Fruit fly (Drosophila melanogaster) whole organism, wandering third instar larva: ENCODE data around the gene GatA.
A peak's percentile ranks its signal among the peaks of the same experiment; 100 is the strongest.

ENCODE experiments used
- CG32264 ChIP-seq: fragments of 200-800 bp; sonication (Bioruptor generic); optimal IDR thresholded peaks from 2 replicates; lab custom pipeline; 2016; ENCODE audit warnings: missing biosample characterization, missing genetic modification characterization
- CrebA ChIP-seq: fragments of 200-800 bp; sonication (Bioruptor generic); optimal IDR thresholded peaks from 2 replicates; lab custom pipeline; 2016; ENCODE audit warnings: missing biosample characterization, mild to moderate bottlenecking, missing genetic modification characterization, borderline replicate concordance
- Dif ChIP-seq: fragments of 200-275, 200-300 bp; sonication (Bioruptor generic); optimal IDR thresholded peaks from 2 replicates; lab custom pipeline; 2018; ENCODE audit warnings: missing biosample characterization, missing genetic modification characterization; ENCODE audit not compliant: partially characterized antibody
- GATAd ChIP-seq: sonication (Bioruptor generic); optimal IDR thresholded peaks from 2 replicates; lab custom pipeline; 2016; ENCODE audit warnings: missing biosample characterization, missing genetic modification characterization
- HLH106 ChIP-seq: fragments of 200-800 bp; optimal IDR thresholded peaks from 3 replicates; lab custom pipeline; 2019; ENCODE audit warnings: missing biosample characterization, mild to moderate bottlenecking, missing genetic modification characterization, moderate library complexity
- Hnf4 ChIP-seq: fragments of 200-800 bp; sonication (Bioruptor generic); optimal IDR thresholded peaks from 2 replicates; lab custom pipeline; 2016; ENCODE audit warnings: missing biosample characterization, mild to moderate bottlenecking, missing genetic modification characterization
- Hr78 ChIP-seq: fragments of >200 bp; optimal IDR thresholded peaks from 2 replicates; lab custom pipeline; 2017; ENCODE audit warnings: missing biosample characterization, missing genetic modification characterization
- Jra ChIP-seq: sonication (Bioruptor generic); optimal IDR thresholded peaks from 2 replicates; lab custom pipeline; 2016; ENCODE audit warnings: missing biosample characterization, missing genetic modification characterization
- Myc ChIP-seq: fragments of >200 bp; optimal IDR thresholded peaks from 2 replicates; lab custom pipeline; 2017
- N ChIP-seq: fragments of >200 bp; optimal IDR thresholded peaks from 2 replicates; lab custom pipeline; 2018; ENCODE audit warnings: missing biosample characterization, missing external identifiers, missing genetic modification characterization
- Rel ChIP-seq, 2 experiments: fragments of 200-800 bp; sonication (Bioruptor generic) in 1 of 2; optimal IDR thresholded peaks; 2 replicates in 1 of 2; 3 replicates in 1 of 2; lab custom pipeline; 2016 to 2019; ENCODE audit warnings: mild to moderate bottlenecking in 2 of 2, missing biosample characterization in 2 of 2, missing genetic modification characterization in 2 of 2, moderate library complexity in 1 of 2
- Sp1 ChIP-seq: fragments of 200-800 bp; sonication (Bioruptor generic); optimal IDR thresholded peaks from 3 replicates; lab custom pipeline; 2019; ENCODE audit warnings: missing biosample characterization, mild to moderate bottlenecking, missing genetic modification characterization, moderate library complexity
- Vsx2 ChIP-seq: fragments of 200-300, 225-300 bp; sonication (Bioruptor generic); optimal IDR thresholded peaks from 2 replicates; lab custom pipeline; 2018; ENCODE audit warnings: missing biosample characterization, missing genetic modification characterization; ENCODE audit not compliant: partially characterized antibody
- br ChIP-seq: fragments of 200-800 bp; sonication (Bioruptor generic); optimal IDR thresholded peaks from 2 replicates; lab custom pipeline; 2016; ENCODE audit warnings: missing biosample characterization, missing genetic modification characterization
- brk ChIP-seq: fragments of 200-800 bp; sonication (Bioruptor generic); optimal IDR thresholded peaks from 2 replicates; lab custom pipeline; 2016; ENCODE audit warnings: missing biosample characterization, mild to moderate bottlenecking, missing genetic modification characterization
- dl ChIP-seq, 2 experiments: fragments of 175-275, 200-275 bp in 1 of 2; fragments of 200-275 bp in 1 of 2; sonication (Bioruptor generic); optimal IDR thresholded peaks; lab custom pipeline; 2018; ENCODE audit warnings: mild to moderate bottlenecking in 2 of 2, missing biosample characterization in 2 of 2, missing genetic modification characterization in 2 of 2, moderate library complexity in 2 of 2; ENCODE audit not compliant: partially characterized antibody in 2 of 2, insufficient read depth in 1 of 2
- dmrt93B ChIP-seq: fragments of 200-800 bp; sonication (Bioruptor generic); optimal IDR thresholded peaks from 2 replicates; lab custom pipeline; 2018; ENCODE audit warnings: missing biosample characterization, mild to moderate bottlenecking, missing genetic modification characterization
- ey ChIP-seq: fragments of 200-800 bp; sonication (Bioruptor generic); optimal IDR thresholded peaks from 2 replicates; lab custom pipeline; 2016; ENCODE audit warnings: missing biosample characterization, missing genetic modification characterization
- foxo ChIP-seq, 2 experiments: fragments of 200-800 bp; sonication (Bioruptor generic); optimal IDR thresholded peaks; 2 replicates in 1 of 2; 3 replicates in 1 of 2; lab custom pipeline; 2016 to 2017; ENCODE audit warnings: missing biosample characterization in 2 of 2, missing genetic modification characterization in 2 of 2
- fru ChIP-seq: fragments of 200-800 bp; sonication (Bioruptor generic); optimal IDR thresholded peaks from 3 replicates; lab custom pipeline; 2016; ENCODE audit warnings: missing biosample characterization, mild to moderate bottlenecking, missing genetic modification characterization
- jim ChIP-seq: fragments of 175-275, 200-325 bp; sonication (Bioruptor generic); optimal IDR thresholded peaks from 2 replicates; lab custom pipeline; 2016; ENCODE audit warnings: missing biosample characterization, mild to moderate bottlenecking, missing genetic modification characterization
- lola ChIP-seq: fragments of >200 bp; optimal IDR thresholded peaks from 2 replicates; lab custom pipeline; 2017; ENCODE audit warnings: missing biosample characterization, missing genetic modification characterization
- psq ChIP-seq: fragments of 200-800 bp; sonication (Bioruptor generic); optimal IDR thresholded peaks from 3 replicates; lab custom pipeline; 2017; ENCODE audit warnings: missing biosample characterization, mild to moderate bottlenecking, missing genetic modification characterization, moderate library complexity
- rgr ChIP-seq: fragments of 200-800 bp; sonication (Bioruptor generic); optimal IDR thresholded peaks from 3 replicates; lab custom pipeline; 2016; ENCODE audit warnings: missing biosample characterization, mild to moderate bottlenecking, missing genetic modification characterization
- sv ChIP-seq: fragments of 200-800 bp; sonication (Bioruptor generic); optimal IDR thresholded peaks from 3 replicates; lab custom pipeline; 2016; ENCODE audit warnings: missing biosample characterization, missing genetic modification characterization
- tai ChIP-seq: sonication (Bioruptor generic); optimal IDR thresholded peaks from 2 replicates; lab custom pipeline; 2016; ENCODE audit warnings: missing biosample characterization, missing genetic modification characterization
- usp ChIP-seq: fragments of >200 bp; optimal IDR thresholded peaks from 2 replicates; lab custom pipeline; 2017; ENCODE audit warnings: missing biosample characterization, missing genetic modification characterization
- woc ChIP-seq: sonication (Bioruptor generic); optimal IDR thresholded peaks from 2 replicates; lab custom pipeline; 2016; ENCODE audit warnings: missing biosample characterization, mild to moderate bottlenecking, missing genetic modification characterization

GatA gene

DNA sequence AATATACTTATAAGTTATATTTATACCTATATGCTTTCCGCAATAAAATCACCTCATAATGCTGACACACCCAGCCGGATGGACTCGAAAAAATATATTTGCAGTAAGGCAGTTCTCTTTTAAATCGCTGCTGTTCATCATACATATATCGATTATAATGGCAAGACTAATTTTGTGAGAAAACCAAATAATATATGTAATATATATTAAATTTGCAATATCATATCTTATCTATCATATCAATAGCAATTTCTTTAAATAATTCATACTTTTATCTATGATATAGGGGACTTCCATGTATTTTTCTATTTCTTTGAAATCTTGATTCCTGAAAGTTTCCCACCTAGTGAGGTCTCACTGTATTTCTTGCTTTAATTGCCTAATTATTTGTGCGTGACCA is 33.9 kb upstream of the GatA start:
- TF ChIP-seq brk (GFP tag; lab: Kevin White, UChicago) (no peak), fru (GFP tag; lab: Kevin White, UChicago) (no peak), foxo (GFP tag; optimal IDR thresholded peaks at IDR 0.05; lab: Kevin White, UChicago) (peak in 1 of 2 experiments; percentile 39), Rel (GFP tag; optimal IDR thresholded peaks at IDR 0.05; lab: Kevin White, UChicago) (no peak), Rel (tag; optimal IDR thresholded peaks at IDR 0.05; lab: Kevin White, UChicago) (no peak)

DNA sequence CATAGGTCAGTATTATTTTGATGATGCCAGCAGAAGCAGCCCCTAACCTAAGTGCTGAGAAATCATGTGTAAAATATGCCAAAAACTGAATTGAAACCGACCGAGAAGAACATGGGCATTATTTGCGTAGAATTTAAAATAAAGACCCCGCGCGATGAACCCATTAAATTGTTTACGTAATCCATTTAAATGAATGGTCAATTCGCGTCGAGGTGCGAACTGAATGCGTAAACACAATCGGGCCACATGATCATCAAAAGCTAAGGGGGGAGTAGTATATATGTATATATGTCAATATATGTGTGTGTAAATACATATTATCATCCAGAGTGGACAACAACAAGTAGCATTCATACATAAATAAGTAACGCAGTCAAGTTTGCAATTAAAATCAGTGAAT is 31.5 kb upstream of the GatA start:
- no peak for TF ChIP-seq Sp1 (GFP tag; lab: Kevin White, UChicago)
- no peak for TF ChIP-seq CrebA (GFP tag; lab: Kevin White, UChicago)
- TF ChIP-seq HLH106 (tag; lab: Kevin White, UChicago): no peak
- TF ChIP-seq jim (GFP tag; lab: Kevin White, UChicago): no peak
- TF ChIP-seq GATAd: no peak
- no peak for TF ChIP-seq Vsx2 (GFP tag; lab: Kevin White, UChicago)
- TF ChIP-seq Hnf4: peak; percentile 4
- TF ChIP-seq ey (GFP tag; lab: Kevin White, UChicago): no peak
- TF ChIP-seq rgr (GFP tag; lab: Kevin White, UChicago): peak; percentile 2
- TF ChIP-seq psq (GFP tag; lab: Kevin White, UChicago): no peak

DNA sequence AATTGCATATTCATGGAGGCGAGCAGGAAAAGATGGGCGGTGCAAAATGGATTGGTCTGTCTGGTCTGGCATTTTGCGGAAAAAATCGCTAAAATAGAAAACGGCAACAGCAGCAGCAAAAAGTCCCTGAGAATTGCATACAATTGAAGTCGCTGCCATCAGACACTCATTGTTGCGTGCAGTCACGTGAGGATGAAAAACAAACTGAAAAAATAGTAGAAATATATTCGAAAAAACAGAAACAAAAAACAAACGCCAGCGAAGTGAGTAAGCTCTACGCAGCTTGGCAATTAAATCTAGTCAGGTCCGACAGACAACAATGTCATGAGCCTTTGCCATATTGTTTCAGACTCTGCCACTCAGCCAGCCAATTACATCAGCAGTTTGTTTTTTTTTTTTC is 30.6 kb upstream of the GatA start:
- TF ChIP-seq Jra (GFP tag; lab: Kevin White, UChicago) (no peak), woc (no peak), Hr78 (GFP tag; lab: Kevin White, UChicago) (no peak), N (GFP tag; lab: Kevin White, UChicago) (no peak)
- TF ChIP-seq, all 38 proteins: peak for 0

DNA sequence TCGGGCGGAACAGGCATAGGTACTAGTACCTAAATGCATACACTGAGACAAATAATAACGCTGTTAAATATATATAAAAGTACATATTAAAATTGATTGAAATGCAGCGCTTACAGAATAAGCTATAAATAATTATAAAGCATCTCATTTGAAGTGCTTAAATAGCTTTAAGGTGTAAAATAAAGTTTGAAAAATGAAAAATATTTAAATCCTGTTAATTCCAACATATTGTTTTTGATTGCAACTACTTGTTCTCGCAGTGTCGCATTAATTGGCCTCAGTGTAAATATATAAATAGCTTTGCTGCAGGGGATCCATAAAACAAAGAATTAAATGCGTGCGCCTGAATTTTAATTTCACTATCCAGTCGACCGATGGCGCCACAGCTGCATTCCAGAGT is 29.7 kb upstream of the GatA start:
- no peak for TF ChIP-seq rgr (GFP tag; lab: Kevin White, UChicago)
- TF ChIP-seq Dif (GFP tag; lab: Kevin White, UChicago): no peak
- no peak for TF ChIP-seq woc
- TF ChIP-seq Vsx2 (GFP tag; lab: Kevin White, UChicago): no peak
- TF ChIP-seq fru (GFP tag; lab: Kevin White, UChicago): no peak
- no peak for TF ChIP-seq psq (GFP tag; lab: Kevin White, UChicago)
- no peak for TF ChIP-seq brk (GFP tag; lab: Kevin White, UChicago)
- TF ChIP-seq Sp1 (GFP tag; lab: Kevin White, UChicago): no peak
- TF ChIP-seq Hnf4: no peak
- TF ChIP-seq Myc (lab: Kevin White, UChicago): no peak
- no peak for TF ChIP-seq lola (GFP tag; lab: Kevin White, UChicago)
- TF ChIP-seq tai (GFP tag; lab: Kevin White, UChicago): no peak
- no peak for TF ChIP-seq dmrt93B (GFP tag; lab: Kevin White, UChicago)
- TF ChIP-seq br (GFP tag; lab: Kevin White, UChicago): no peak
- TF ChIP-seq jim (GFP tag; lab: Kevin White, UChicago): no peak
- TF ChIP-seq GATAd: no peak
- TF ChIP-seq, all 38 proteins: peak for 0

DNA sequence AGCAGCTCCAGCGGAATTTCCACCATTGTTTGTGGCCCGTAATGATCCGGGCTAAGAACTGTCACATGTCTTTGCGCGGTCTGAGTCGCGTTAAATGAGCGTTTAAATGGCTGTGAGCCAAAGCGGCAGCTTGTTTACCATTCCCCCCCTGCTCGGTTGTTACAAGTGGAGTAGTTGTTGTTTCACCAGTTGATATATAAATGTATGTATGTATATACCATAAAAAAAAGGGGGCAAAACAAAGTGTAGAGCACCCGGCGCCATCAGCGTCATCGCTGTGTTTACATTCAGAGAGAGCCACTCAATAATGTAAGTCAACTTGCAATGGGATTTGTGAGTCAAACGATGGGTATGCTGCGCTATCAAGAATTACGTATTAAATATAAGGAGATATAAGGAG is 28.2 kb upstream of the GatA start:
- TF ChIP-seq Vsx2 (GFP tag; lab: Kevin White, UChicago) (no peak), CG32264 (GFP tag; lab: Kevin White, UChicago) (no peak), psq (GFP tag; lab: Kevin White, UChicago) (no peak), Jra (GFP tag; lab: Kevin White, UChicago) (no peak), sv (GFP tag; lab: Kevin White, UChicago) (no peak), usp (GFP tag; lab: Kevin White, UChicago) (no peak), dl (GFP tag; optimal IDR thresholded peaks at IDR 0.05; lab: Kevin White, UChicago; ENCODE audit: insufficient read depth in 1 of 2, partially characterized antibody in 2 of 2) (no peak), jim (GFP tag; lab: Kevin White, UChicago) (no peak), HLH106 (tag; lab: Kevin White, UChicago) (no peak), N (GFP tag; lab: Kevin White, UChicago) (no peak), GATAd (no peak), fru (GFP tag; lab: Kevin White, UChicago) (no peak), ey (GFP tag; lab: Kevin White, UChicago) (no peak), foxo (GFP tag; optimal IDR thresholded peaks at IDR 0.05; lab: Kevin White, UChicago) (no peak), brk (GFP tag; lab: Kevin White, UChicago) (no peak), woc (no peak), CrebA (GFP tag; lab: Kevin White, UChicago) (no peak), Sp1 (GFP tag; lab: Kevin White, UChicago) (no peak)
